Fruit fly (Drosophila melanogaster) whole organism, pupa: ENCODE results near the gene kra.

Experiments
- CG14655 ChIP-seq: fragments of 200-800 bp; sonication (Bioruptor generic); optimal IDR thresholded peaks from 3 replicates; lab custom pipeline; 2017; ENCODE audit warnings: mild to moderate bottlenecking, missing biosample characterization, missing genetic modification reagents, missing genetic modification characterization
- CG17806 ChIP-seq: fragments of 200-800 bp; sonication (Bioruptor generic); optimal IDR thresholded peaks from 2 replicates; lab custom pipeline; 2018; ENCODE audit warnings: missing biosample characterization, mild to moderate bottlenecking, missing genetic modification characterization, moderate library complexity
- CG32121 ChIP-seq: fragments of 200-800 bp; sonication (Bioruptor generic); IDR thresholded peaks from 2 replicates; pipeline ENCODE4 v1.3.6; 2022; ENCODE audit warnings: missing biosample characterization, missing genetic modification characterization
- CG34367 ChIP-seq: fragments of 200-800 bp; sonication (Bioruptor generic); optimal IDR thresholded peaks from 2 replicates; lab custom pipeline; 2018; ENCODE audit warnings: missing biosample characterization, mild to moderate bottlenecking, missing genetic modification characterization
- CG8159 ChIP-seq: fragments of 200-800 bp; sonication (Bioruptor generic); optimal IDR thresholded peaks from 3 replicates; lab custom pipeline; 2018; ENCODE audit warnings: missing biosample characterization, mild to moderate bottlenecking, missing genetic modification characterization, moderate library complexity
- D1 ChIP-seq: fragments of 200-800 bp; sonication (Bioruptor generic); optimal IDR thresholded peaks from 2 replicates; lab custom pipeline; 2018; ENCODE audit warnings: missing biosample characterization, mild to moderate bottlenecking, missing genetic modification characterization, moderate library complexity
- Pif1B ChIP-seq: fragments of 200-800 bp; sonication (Bioruptor generic); optimal IDR thresholded peaks from 3 replicates; lab custom pipeline; 2016; ENCODE audit warnings: missing biosample characterization, missing genetic modification characterization
- gl ChIP-seq: fragments of 200-800 bp; sonication (Bioruptor generic); optimal IDR thresholded peaks from 2 replicates; lab custom pipeline; 2018; ENCODE audit warnings: missing biosample characterization, mild to moderate bottlenecking, missing genetic modification characterization

DNA sequence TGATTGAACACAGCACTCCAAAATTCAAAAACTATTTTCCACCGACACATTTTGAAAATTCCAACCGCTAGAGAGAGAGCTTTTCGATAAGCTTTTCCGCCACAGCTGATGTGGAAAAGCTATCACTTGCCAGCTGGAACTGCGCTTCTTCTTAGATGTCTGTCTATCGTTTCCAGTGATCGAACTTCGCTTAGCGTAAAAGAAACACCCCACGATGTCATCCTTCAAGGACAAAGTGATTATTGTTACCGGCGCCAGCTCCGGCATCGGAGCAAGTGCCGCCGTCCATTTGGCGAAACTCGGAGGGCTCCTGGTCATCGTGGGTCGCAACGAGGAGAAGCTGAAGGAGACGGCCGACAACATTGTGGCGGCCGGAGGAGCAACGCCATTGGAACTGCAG lies 31.2 kb upstream of the kra start, which contains the start of gene CG31549:
- TF ChIP-seq Pif1B: no peak
- TF ChIP-seq CG17806 (tag; lab: Kevin White, UChicago): no peak
- no peak for TF ChIP-seq CG8159 (tag; lab: Kevin White, UChicago)
- no peak for TF ChIP-seq CG34367 (tag; lab: Kevin White, UChicago)
- TF ChIP-seq D1 (tag; lab: Kevin White, UChicago): no peak
- no peak for TF ChIP-seq CG14655 (GFP tag; lab: Kevin White, UChicago)
- no peak for TF ChIP-seq gl (tag; lab: Kevin White, UChicago)
- TF ChIP-seq CG32121 (GFP tag; lab: Robert Waterston, UW): no peak
